Worm (Caenorhabditis elegans): ENCODE data around the gene F57A8.6.

The F57A8.6 gene

DNA sequence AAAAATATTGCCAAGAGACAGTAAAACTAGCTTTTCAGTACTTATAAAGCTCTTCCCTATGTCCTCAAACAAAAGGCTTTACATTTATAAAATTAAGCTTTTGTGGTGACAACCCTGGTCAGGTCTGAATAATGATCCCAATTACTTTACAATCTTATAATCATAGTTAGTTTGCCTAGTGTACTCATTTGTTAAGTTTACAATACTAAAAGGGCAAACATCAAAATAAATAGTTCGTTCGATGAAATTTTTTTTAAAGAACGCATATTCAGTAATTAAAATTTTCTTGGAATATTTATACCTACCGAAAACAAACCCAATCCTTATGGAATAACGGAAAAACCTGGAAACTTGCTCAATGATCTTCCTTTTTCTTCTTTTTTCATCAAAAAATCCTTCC lies 14.9 kb downstream of the F57A8.6 start:
- TF ChIP-seq nhr-237 (tag; optimal IDR thresholded peaks at IDR 0.05): no peak
- no peak for TF ChIP-seq nhr-11 (tag; optimal IDR thresholded peaks at IDR 0.05)
- TF ChIP-seq C34F6.9 (tag; optimal IDR thresholded peaks at IDR 0.05): no peak
- TF ChIP-seq lin-11 (tag; optimal IDR thresholded peaks at IDR 0.05): no peak
- TF ChIP-seq sem-4 (tag; optimal IDR thresholded peaks at IDR 0.05): no peak
- TF ChIP-seq snpc-4 (tag; optimal IDR thresholded peaks at IDR 0.05): no peak
- no peak for TF ChIP-seq mab-5 (tag; optimal IDR thresholded peaks at IDR 0.05)
- no peak for TF ChIP-seq lin-13 (GFP tag; optimal IDR thresholded peaks at IDR 0.05)
- TF ChIP-seq nhr-12 (tag; optimal IDR thresholded peaks at IDR 0.05): no peak
- no peak for TF ChIP-seq ceh-82 (tag; optimal IDR thresholded peaks at IDR 0.05)
- TF ChIP-seq gmeb-1 (tag; optimal IDR thresholded peaks at IDR 0.05): no peak
- no peak for TF ChIP-seq sma-9 (GFP tag; optimal IDR thresholded peaks at IDR 0.05)
- TF ChIP-seq sma-9 (tag; optimal IDR thresholded peaks at IDR 0.05): no peak
- TF ChIP-seq alr-1 (tag; optimal IDR thresholded peaks at IDR 0.05): no peak
- no peak for TF ChIP-seq nhr-21 (tag; optimal IDR thresholded peaks at IDR 0.05)
- no peak for TF ChIP-seq egl-27 (tag; optimal IDR thresholded peaks at IDR 0.05)
- no peak for TF ChIP-seq lin-39 (tag; optimal IDR thresholded peaks at IDR 0.05)
- no peak for TF ChIP-seq ztf-1 (GFP tag; conservative IDR thresholded peaks at IDR 0.05)

DNA sequence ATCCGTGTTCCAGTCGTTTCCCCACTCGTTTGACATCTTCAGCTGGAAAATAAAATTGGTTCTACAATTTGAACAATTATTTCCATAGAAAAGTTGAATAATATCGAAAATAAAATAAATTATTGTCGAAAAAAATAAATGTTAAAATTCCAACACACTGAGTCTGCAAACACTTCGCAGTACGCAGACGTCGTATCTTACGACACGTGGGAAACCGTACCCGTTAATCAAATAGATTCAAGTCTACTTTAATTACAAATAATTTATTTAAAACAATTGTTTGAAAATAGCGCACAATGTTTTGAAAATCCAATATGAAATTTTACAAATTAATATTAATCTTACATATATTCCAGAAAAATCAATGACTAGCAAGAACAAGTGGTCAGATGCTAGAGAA lies 18.8 kb downstream of the F57A8.6 start, which contains the start of gene yif-1:
Gene yif-1, minus strand, starts transcription at position 42 of the 400 bp plus-strand sequence.
- TF ChIP-seq F13H6.1 (tag; optimal IDR thresholded peaks at IDR 0.05) (no peak), unc-62 (GFP tag; optimal IDR thresholded peaks at IDR 0.05) (no peak), nhr-23 (tag; optimal IDR thresholded peaks at IDR 0.05) (no peak), snpc-4 (tag; optimal IDR thresholded peaks at IDR 0.05) (no peak), sma-3 (GFP tag; optimal IDR thresholded peaks at IDR 0.05) (no peak), C34F6.9 (tag; optimal IDR thresholded peaks at IDR 0.05) (peak; percentile 47), lin-11 (tag; optimal IDR thresholded peaks at IDR 0.05) (no peak), ceh-82 (tag; optimal IDR thresholded peaks at IDR 0.05) (no peak), unc-39 (tag; optimal IDR thresholded peaks at IDR 0.05) (no peak), ztf-4 (tag; optimal IDR thresholded peaks at IDR 0.05) (no peak), ZK546.5 (tag; optimal IDR thresholded peaks at IDR 0.05) (no peak), lin-39 (tag; optimal IDR thresholded peaks at IDR 0.05) (no peak), lsy-2 (tag; optimal IDR thresholded peaks at IDR 0.05) (peak; percentile 14 to 90), mdl-1 (tag; optimal IDR thresholded peaks at IDR 0.05) (no peak), nhr-129 (tag; optimal IDR thresholded peaks at IDR 0.05) (no peak), nhr-12 (tag; optimal IDR thresholded peaks at IDR 0.05) (no peak), elt-3 (tag; optimal IDR thresholded peaks at IDR 0.05) (no peak), ztf-11 (tag; optimal IDR thresholded peaks at IDR 0.05) (no peak), nhr-77 (tag; optimal IDR thresholded peaks at IDR 0.05) (no peak), egl-27 (tag; optimal IDR thresholded peaks at IDR 0.05) (no peak), aly-2 (tag; optimal IDR thresholded peaks at IDR 0.05) (no peak), unc-55 (GFP tag; optimal IDR thresholded peaks at IDR 0.05) (peak; percentile 24), ceh-16 (tag; optimal IDR thresholded peaks at IDR 0.05) (no peak), sem-4 (tag; optimal IDR thresholded peaks at IDR 0.05) (no peak)

DNA sequence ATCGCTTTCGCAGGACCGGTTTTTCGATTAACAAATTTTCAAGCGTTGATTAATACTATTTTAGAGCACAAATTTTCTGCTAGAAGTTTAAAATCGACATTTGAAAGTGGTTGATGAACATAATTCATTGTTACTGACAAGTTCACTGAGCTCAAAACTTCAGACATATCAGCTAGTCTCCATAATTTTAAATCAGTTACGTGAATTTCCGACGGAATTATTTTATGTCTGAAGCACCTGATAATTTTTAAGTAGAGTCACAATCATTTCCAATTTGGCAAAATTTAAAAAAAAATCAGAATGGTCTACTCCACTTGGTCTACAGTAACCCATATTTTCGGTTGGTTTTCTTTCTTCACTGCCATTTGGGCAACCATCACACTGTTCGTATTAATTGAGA lies 21.8 kb downstream of the F57A8.6 start, which contains the start of gene str-118:
Gene str-118, plus strand, starts transcription at position 301 of the 400 bp plus-strand sequence.
- TF ChIP-seq sma-3 (GFP tag; optimal IDR thresholded peaks at IDR 0.05): no peak
- TF ChIP-seq C34F6.9 (tag; optimal IDR thresholded peaks at IDR 0.05): no peak
- TF ChIP-seq nhr-237 (tag; optimal IDR thresholded peaks at IDR 0.05): no peak
- TF ChIP-seq nhr-12 (tag; optimal IDR thresholded peaks at IDR 0.05): no peak
- TF ChIP-seq lin-39 (tag; optimal IDR thresholded peaks at IDR 0.05): no peak
- no peak for TF ChIP-seq nhr-77 (tag; optimal IDR thresholded peaks at IDR 0.05)
- TF ChIP-seq lin-11 (tag; optimal IDR thresholded peaks at IDR 0.05): no peak
- no peak for TF ChIP-seq nhr-21 (tag; optimal IDR thresholded peaks at IDR 0.05)

DNA sequence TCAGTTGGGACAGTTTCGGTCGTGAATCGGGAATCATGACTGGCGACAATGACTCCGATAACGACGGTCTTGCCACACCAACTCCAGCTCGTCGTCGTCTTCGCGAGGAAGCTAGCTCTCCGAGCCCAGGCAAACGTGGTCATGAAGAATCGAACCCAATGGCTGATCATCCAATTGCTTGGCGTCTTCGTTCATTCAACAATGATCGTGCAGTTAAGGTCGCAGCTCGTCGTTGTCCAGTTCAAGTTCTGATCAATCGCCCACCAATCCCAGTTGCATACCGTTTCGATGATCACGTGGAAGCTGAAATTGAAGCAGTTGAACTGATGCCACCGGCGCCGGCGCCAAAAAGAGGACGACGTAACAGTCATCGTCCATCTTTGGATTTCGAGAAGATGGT lies 26.5 kb downstream of the F57A8.6 start:
- no peak for TF ChIP-seq unc-55 (GFP tag; optimal IDR thresholded peaks at IDR 0.05)
- TF ChIP-seq ztf-1 (GFP tag; conservative IDR thresholded peaks at IDR 0.05): no peak
- TF ChIP-seq ceh-82 (tag; optimal IDR thresholded peaks at IDR 0.05): no peak
- no peak for TF ChIP-seq nhr-21 (tag; optimal IDR thresholded peaks at IDR 0.05)
- TF ChIP-seq egl-27 (tag; optimal IDR thresholded peaks at IDR 0.05): no peak
- no peak for TF ChIP-seq skn-1 (tag; optimal IDR thresholded peaks at IDR 0.05)
- TF ChIP-seq unc-39 (tag; optimal IDR thresholded peaks at IDR 0.05): no peak
- no peak for TF ChIP-seq dmd-4 (tag; optimal IDR thresholded peaks at IDR 0.05)
- no peak for TF ChIP-seq elt-3 (tag; optimal IDR thresholded peaks at IDR 0.05)
- TF ChIP-seq sma-3 (GFP tag; optimal IDR thresholded peaks at IDR 0.05): no peak
- no peak for TF ChIP-seq peb-1 (tag; optimal IDR thresholded peaks at IDR 0.05)
- no peak for TF ChIP-seq snpc-4 (tag; optimal IDR thresholded peaks at IDR 0.05)
- TF ChIP-seq sem-4 (tag; optimal IDR thresholded peaks at IDR 0.05): no peak
- TF ChIP-seq nhr-11 (tag; optimal IDR thresholded peaks at IDR 0.05): no peak
- TF ChIP-seq fos-1 (tag; optimal IDR thresholded peaks at IDR 0.05): no peak
